Fruit fly (Drosophila melanogaster) whole organism, embryonic: ENCODE results near the gene CG4962.

Source experiments
- B-H2 ChIP-seq: fragments of 200-800 bp; sonication (Bioruptor generic); optimal IDR thresholded peaks from 2 replicates; lab custom pipeline; 2018; ENCODE audit warnings: missing biosample characterization, mild to moderate bottlenecking, missing genetic modification characterization
- C15 ChIP-seq: fragments of 200-800 bp; sonication (Bioruptor generic); IDR thresholded peaks from 3 replicates; pipeline ENCODE4 v1.3.6; 2022; ENCODE audit warnings: missing biosample characterization, missing genetic modification characterization
- CG10654 ChIP-seq: fragments of 200-800 bp; sonication (Bioruptor generic); optimal IDR thresholded peaks from 2 replicates; lab custom pipeline; 2016; ENCODE audit warnings: missing biosample characterization, missing genetic modification characterization
- CG10959 ChIP-seq: fragments of 200-800 bp; sonication (Bioruptor generic); IDR thresholded peaks from 2 replicates; pipeline ENCODE4 v1.3.6; 2022; ENCODE audit warnings: missing biosample characterization, missing genetic modification characterization
- CG10979 ChIP-seq: fragments of 200-800 bp; sonication (Bioruptor generic); optimal IDR thresholded peaks from 2 replicates; lab custom pipeline; 2018; ENCODE audit warnings: missing biosample characterization, mild to moderate bottlenecking, missing genetic modification characterization, moderate library complexity
- CG11398 ChIP-seq: fragments of 200-800 bp; sonication (Bioruptor generic); optimal IDR thresholded peaks from 2 replicates; lab custom pipeline; 2016; ENCODE audit warnings: missing biosample characterization, missing genetic modification characterization
- CG11695 ChIP-seq: fragments of 200-800 bp; sonication (Bioruptor generic); IDR thresholded peaks from 3 replicates; pipeline ENCODE4 v1.3.6; 2022; ENCODE audit warnings: missing biosample characterization, missing genetic modification characterization
- CG13287 ChIP-seq: fragments of 200-800 bp; sonication (Bioruptor generic); IDR thresholded peaks from 2 replicates; pipeline ENCODE4 v1.3.6; 2022; ENCODE audit warnings: missing biosample characterization, missing genetic modification characterization; ENCODE audit not compliant: partially characterized antibody
- CG13775 ChIP-seq: fragments of 200-800 bp; sonication (Bioruptor generic); optimal IDR thresholded peaks from 3 replicates; lab custom pipeline; 2017; ENCODE audit warnings: missing biosample characterization, mild to moderate bottlenecking, missing genetic modification characterization
- CG14667 ChIP-seq: fragments of 200-800 bp; sonication (Bioruptor generic); IDR thresholded peaks from 2 replicates; pipeline ENCODE4 v1.3.6; 2022; ENCODE audit warnings: missing biosample characterization, missing genetic modification characterization
- CG15479 ChIP-seq: fragments of 200-800 bp; sonication (Bioruptor generic); optimal IDR thresholded peaks from 3 replicates; lab custom pipeline; 2019; ENCODE audit warnings: missing biosample characterization, mild to moderate bottlenecking, missing genetic modification characterization, moderate library complexity
- CG16815 ChIP-seq: fragments of 200-800 bp; sonication (Bioruptor generic); optimal IDR thresholded peaks from 3 replicates; lab custom pipeline; 2017; ENCODE audit warnings: missing biosample characterization, mild to moderate bottlenecking, missing genetic modification characterization
- CG32532 ChIP-seq: fragments of 200-800 bp; sonication (Bioruptor generic); IDR thresholded peaks from 2 replicates; pipeline ENCODE4 v1.3.6; 2022; ENCODE audit warnings: missing biosample characterization, missing genetic modification characterization
- CG34422 ChIP-seq: fragments of 200-800 bp; sonication (Bioruptor generic); IDR thresholded peaks from 3 replicates; pipeline ENCODE4 v1.3.6; 2022; ENCODE audit warnings: missing biosample characterization, missing genetic modification characterization
- CG4328 ChIP-seq: fragments of 200-800 bp; sonication (Bioruptor generic); optimal IDR thresholded peaks from 3 replicates; lab custom pipeline; 2017; ENCODE audit warnings: missing biosample characterization, missing genetic modification reagents, missing genetic modification characterization
- CG4617 ChIP-seq: fragments of 200-800 bp; sonication (Bioruptor generic); optimal IDR thresholded peaks from 3 replicates; lab custom pipeline; 2016; ENCODE audit warnings: missing biosample characterization, missing genetic modification characterization, borderline replicate concordance
- CG4854 ChIP-seq: fragments of 200-800 bp; sonication (Bioruptor generic); optimal IDR thresholded peaks from 2 replicates; lab custom pipeline; 2016; ENCODE audit warnings: missing biosample characterization, missing genetic modification characterization, inconsistent platforms
- CG6654 ChIP-seq: fragments of 200-800 bp; sonication (Bioruptor generic); optimal IDR thresholded peaks from 2 replicates; lab custom pipeline; 2017; ENCODE audit warnings: missing biosample characterization, mild to moderate bottlenecking, missing genetic modification characterization
- CG8290 ChIP-seq, 3 experiments: fragments of 200-800 bp; sonication (Bioruptor generic); optimal IDR thresholded peaks; 2 replicates each; lab custom pipeline; 2016 to 2019; ENCODE audit warnings: missing biosample characterization in 3 of 3, missing genetic modification characterization in 3 of 3, mild to moderate bottlenecking in 2 of 3, moderate library complexity in 1 of 3
- CG8388 ChIP-seq: fragments of 200-800 bp; sonication (Bioruptor generic); optimal IDR thresholded peaks from 2 replicates; lab custom pipeline; 2019; ENCODE audit warnings: missing biosample characterization, mild to moderate bottlenecking, missing genetic modification characterization, moderate library complexity
- CG8765 ChIP-seq: fragments of 200-800 bp; sonication (Bioruptor generic); IDR thresholded peaks from 2 replicates; pipeline ENCODE4 v1.3.6; 2022; ENCODE audit warnings: missing biosample characterization, missing genetic modification characterization
- CG9817 ChIP-seq: fragments of 200-800 bp; sonication (Bioruptor generic); optimal IDR thresholded peaks from 2 replicates; lab custom pipeline; 2018; ENCODE audit warnings: missing biosample characterization, mild to moderate bottlenecking, missing genetic modification characterization, moderate library complexity
- CTCF ChIP-seq: fragments of 200-800 bp; sonication (Bioruptor generic); optimal IDR thresholded peaks from 2 replicates; lab custom pipeline; 2017; ENCODE audit warnings: missing biosample characterization, mild to moderate bottlenecking, missing genetic modification characterization, moderate library complexity
- D ChIP-seq, 2 experiments: fragments of 200-800 bp in 1 of 2; fragments of >200 bp in 1 of 2; sonication (Bioruptor generic) in 1 of 2; optimal IDR thresholded peaks; 2 replicates in 1 of 2; 3 replicates in 1 of 2; lab custom pipeline; 2017; ENCODE audit warnings: mild to moderate bottlenecking in 1 of 2, missing biosample characterization in 1 of 2, missing genetic modification characterization in 1 of 2, missing genetic modification reagents in 1 of 2
- Dfd ChIP-seq, 2 experiments: fragments of >200 bp; optimal IDR thresholded peaks; 2 replicates each; lab custom pipeline; 2017; ENCODE audit warnings: missing biosample characterization in 2 of 2, missing genetic modification characterization in 2 of 2
- Doc3 ChIP-seq: fragments of 200-800 bp; sonication (Bioruptor generic); IDR thresholded peaks from 3 replicates; pipeline ENCODE4 v1.3.6; 2022; ENCODE audit warnings: missing biosample characterization, missing genetic modification characterization; ENCODE audit not compliant: partially characterized antibody
- Ets65A ChIP-seq: fragments of 200-800 bp; sonication (Bioruptor generic); peaks from one replicate; lab custom pipeline; 2016; ENCODE audit warnings: missing biosample characterization, missing genetic modification characterization
- Fer1 ChIP-seq: fragments of 200-800 bp; sonication (Bioruptor generic); optimal IDR thresholded peaks from 2 replicates; lab custom pipeline; 2017; ENCODE audit warnings: missing biosample characterization, mild to moderate bottlenecking, missing genetic modification characterization
- Gsc ChIP-seq: fragments of 200-800 bp; sonication (Bioruptor generic); IDR thresholded peaks from 2 replicates; pipeline ENCODE4 v1.3.6; 2022; ENCODE audit warnings: missing biosample characterization, missing genetic modification characterization
- HLH4C ChIP-seq: fragments of 200-800 bp; sonication (Bioruptor generic); IDR thresholded peaks from 3 replicates; pipeline ENCODE4 v1.3.6; 2022; ENCODE audit warnings: missing biosample characterization, missing genetic modification characterization; ENCODE audit not compliant: partially characterized antibody
- Med ChIP-seq: fragments of 200-800 bp; sonication (Bioruptor generic); peaks from one replicate; lab custom pipeline; 2016; ENCODE audit warnings: missing biosample characterization, missing genetic modification characterization, mild to moderate bottlenecking, inconsistent platforms, moderate library complexity
- Oli ChIP-seq: fragments of 200-800 bp; sonication (Bioruptor generic); optimal IDR thresholded peaks from 2 replicates; lab custom pipeline; 2018; ENCODE audit warnings: missing biosample characterization, mild to moderate bottlenecking, missing genetic modification characterization, moderate library complexity
- Sin3A ChIP-seq: fragments of >200 bp; optimal IDR thresholded peaks from 2 replicates; lab custom pipeline; 2018
- TFAM ChIP-seq: fragments of 200-800 bp; sonication (Bioruptor generic); optimal IDR thresholded peaks from 2 replicates; lab custom pipeline; 2017; ENCODE audit warnings: missing biosample characterization, missing genetic modification characterization, inconsistent platforms
- Usf ChIP-seq: fragments of 200-800 bp; sonication (Bioruptor generic); optimal IDR thresholded peaks from 2 replicates; lab custom pipeline; 2017; ENCODE audit warnings: missing genotype, missing biosample characterization, missing genetic modification characterization
- Vsx1 ChIP-seq: fragments of 200-800 bp; sonication (Bioruptor generic); optimal IDR thresholded peaks from 2 replicates; lab custom pipeline; 2017; ENCODE audit warnings: missing biosample characterization, mild to moderate bottlenecking, missing genetic modification characterization, missing genetic modification reagents
- Xbp1 ChIP-seq: fragments of 200-800 bp; sonication (Bioruptor generic); optimal IDR thresholded peaks from 3 replicates; lab custom pipeline; 2016; ENCODE audit warnings: missing biosample characterization, mild to moderate bottlenecking, missing genetic modification characterization
- bsh ChIP-seq, 2 experiments: fragments of 200-800 bp; sonication (Bioruptor generic); optimal IDR thresholded peaks; 2 replicates each; lab custom pipeline; 2017 to 2018; ENCODE audit warnings: mild to moderate bottlenecking in 2 of 2, missing biosample characterization in 2 of 2, missing genetic modification characterization in 2 of 2, moderate library complexity in 1 of 2
- ci ChIP-seq: fragments of 200-800 bp; sonication (Bioruptor generic); IDR thresholded peaks from 3 replicates; pipeline ENCODE4 v1.3.6; 2022; ENCODE audit warnings: missing biosample characterization, missing genetic modification characterization
- cwo ChIP-seq: fragments of 200-800 bp; sonication (Bioruptor generic); optimal IDR thresholded peaks from 3 replicates; lab custom pipeline; 2017; ENCODE audit warnings: missing biosample characterization, missing genetic modification characterization, mild to moderate bottlenecking, moderate library complexity, missing genetic modification reagents
- dmrt99B ChIP-seq: fragments of 200-800 bp; sonication (Bioruptor generic); optimal IDR thresholded peaks from 2 replicates; lab custom pipeline; 2018; ENCODE audit warnings: missing biosample characterization, mild to moderate bottlenecking, missing genetic modification characterization, moderate library complexity
- gce ChIP-seq: fragments of 200-800 bp; sonication (Bioruptor generic); IDR thresholded peaks from 3 replicates; pipeline ENCODE4 v1.3.6; 2022; ENCODE audit warnings: missing biosample characterization, missing genetic modification characterization
- gcm2 ChIP-seq: fragments of 200-800 bp; sonication (Bioruptor generic); optimal IDR thresholded peaks from 2 replicates; lab custom pipeline; 2016; ENCODE audit warnings: missing biosample characterization, missing genetic modification characterization
- gfzf ChIP-seq: fragments of 200-800 bp; sonication (Bioruptor generic); optimal IDR thresholded peaks from 2 replicates; lab custom pipeline; 2016; ENCODE audit warnings: missing biosample characterization, mild to moderate bottlenecking, missing genetic modification characterization, moderate library complexity
- jumu ChIP-seq: fragments of 200-800 bp; sonication (Bioruptor generic); optimal IDR thresholded peaks from 3 replicates; lab custom pipeline; 2016; ENCODE audit warnings: missing biosample characterization, missing genetic modification characterization
- kay ChIP-seq: fragments of 200-800 bp; sonication (Bioruptor generic); optimal IDR thresholded peaks from 2 replicates; lab custom pipeline; 2016; ENCODE audit warnings: missing biosample characterization, missing genetic modification characterization
- lilli ChIP-seq: fragments of 200-800 bp; sonication (Bioruptor generic); optimal IDR thresholded peaks from 3 replicates; lab custom pipeline; 2016; ENCODE audit warnings: missing biosample characterization, missing genetic modification characterization
- pan ChIP-seq, 4 experiments: fragments of >200 bp in 3 of 4; fragments of 200-800 bp in 1 of 4; sonication (Bioruptor generic) in 1 of 4; optimal IDR thresholded peaks in 3 of 4; IDR thresholded peaks in 1 of 4; 2 replicates each; pipeline versions ENCODE4 v1.3.6 to Lab custom; 2017 to 2022; ENCODE audit warnings: missing biosample characterization in 2 of 4, missing genetic modification characterization in 2 of 4, mixed read lengths in 1 of 4
- peb ChIP-seq: fragments of 200-800 bp; sonication (Bioruptor generic); IDR thresholded peaks from 2 replicates; pipeline ENCODE4 v1.3.6; 2022; ENCODE audit warnings: missing biosample characterization, missing genetic modification characterization
- sd ChIP-seq: fragments of 200-800 bp; sonication (Bioruptor generic); optimal IDR thresholded peaks from 3 replicates; lab custom pipeline; 2018; ENCODE audit warnings: missing biosample characterization, mild to moderate bottlenecking, missing genetic modification characterization, moderate library complexity
- ssp ChIP-seq: fragments of 200-800 bp; sonication (Bioruptor generic); IDR thresholded peaks from 2 replicates; pipeline ENCODE4 v1.3.6; 2022; ENCODE audit warnings: missing biosample characterization, missing genetic modification characterization

CG4962 gene

dm6 chr3L:16327776-16328175 is 32.4 kb upstream of the CG4962 start, which contains the start of gene CG13038 (continued):
- TF ChIP-seq kay (GFP tag; lab: Kevin White, UChicago): no peak
- TF ChIP-seq gfzf (GFP tag; lab: Kevin White, UChicago): no peak
- no peak for TF ChIP-seq CG9817 (tag; lab: Kevin White, UChicago)
- peak; percentile 34 for TF ChIP-seq Med
- no peak for TF ChIP-seq CG10654 (GFP tag; lab: Kevin White, UChicago)
- no peak for TF ChIP-seq CG13775 (GFP tag; lab: Kevin White, UChicago)
- no peak for TF ChIP-seq dmrt99B (tag; lab: Kevin White, UChicago)
- no peak for TF ChIP-seq ssp (GFP tag; lab: Robert Waterston, UW)
- TF ChIP-seq CTCF (GFP tag; lab: Kevin White, UChicago): no peak
- TF ChIP-seq CG13287 (GFP tag; lab: Robert Waterston, UW): no peak
- no peak for TF ChIP-seq jumu (GFP tag; lab: Kevin White, UChicago)
- TF ChIP-seq Ets65A (GFP tag; lab: Kevin White, UChicago): peak; percentile 75
- no peak for TF ChIP-seq bsh (GFP tag; optimal IDR thresholded peaks at IDR 0.05; lab: Kevin White, UChicago)
- TF ChIP-seq Oli (tag; lab: Kevin White, UChicago): no peak
- no peak for TF ChIP-seq lilli (GFP tag; lab: Kevin White, UChicago)
- TF ChIP-seq CG10959 (GFP tag; lab: Robert Waterston, UW): no peak
- no peak for TF ChIP-seq cwo (GFP tag; lab: Kevin White, UChicago)
- TF ChIP-seq peb (GFP tag; lab: Robert Waterston, UW): no peak
- no peak for TF ChIP-seq TFAM (GFP tag; lab: Kevin White, UChicago)
- TF ChIP-seq Dfd (GFP tag; optimal IDR thresholded peaks at IDR 0.05; lab: Kevin White, UChicago): no peak
- no peak for TF ChIP-seq CG11695 (GFP tag; lab: Robert Waterston, UW)
- no peak for TF ChIP-seq CG4854 (GFP tag; lab: Kevin White, UChicago)
- TF ChIP-seq sd (tag; lab: Kevin White, UChicago): peak; percentile 26
- TF ChIP-seq CG8765 (GFP tag; lab: Robert Waterston, UW): no peak
- no peak for TF ChIP-seq CG6654 (GFP tag; lab: Kevin White, UChicago)
- no peak for TF ChIP-seq gce (GFP tag; lab: Robert Waterston, UW)
- no peak for TF ChIP-seq D (optimal IDR thresholded peaks at IDR 0.05; lab: Kevin White, UChicago)
- TF ChIP-seq D (GFP tag; optimal IDR thresholded peaks at IDR 0.05; lab: Kevin White, UChicago): no peak
- no peak for TF ChIP-seq CG4617 (GFP tag; lab: Kevin White, UChicago)
- TF ChIP-seq Vsx1: no peak
- no peak for TF ChIP-seq CG8388 (GFP tag; lab: Kevin White, UChicago)
- no peak for TF ChIP-seq B-H2 (GFP tag; lab: Kevin White, UChicago)
- no peak for TF ChIP-seq CG10979 (tag; lab: Kevin White, UChicago)
- no peak for TF ChIP-seq CG14667 (GFP tag; lab: Robert Waterston, UW)
- no peak for TF ChIP-seq Doc3 (GFP tag; lab: Robert Waterston, UW)
- TF ChIP-seq Usf: no peak
- no peak for TF ChIP-seq CG15479 (GFP tag; lab: Kevin White, UChicago)
- no peak for TF ChIP-seq Gsc
- TF ChIP-seq CG32532 (GFP tag; lab: Robert Waterston, UW): peak; percentile 48
- no peak for TF ChIP-seq CG4328 (GFP tag; lab: Kevin White, UChicago)
- 0 out of 3 replicates have a peak, but pooled peaks have one; percentile 19 for TF ChIP-seq ci (GFP tag; lab: Robert Waterston, UW)
- TF ChIP-seq gcm2 (GFP tag; lab: Kevin White, UChicago): no peak
- no peak for TF ChIP-seq CG16815 (GFP tag; lab: Kevin White, UChicago)
- TF ChIP-seq CG34422: no peak
- no peak for TF ChIP-seq pan (optimal IDR thresholded peaks at IDR 0.05; lab: Kevin White, UChicago)
- TF ChIP-seq pan (GFP tag; optimal IDR thresholded peaks at IDR 0.05 in 1 of 2, IDR thresholded peaks at IDR 0.05 in 1 of 2): peak in 1 of 2 experiments; percentile 9
- TF ChIP-seq C15: no peak
- no peak for TF ChIP-seq Xbp1 (GFP tag; lab: Kevin White, UChicago)
- no peak for TF ChIP-seq Fer1
- no peak for TF ChIP-seq CG11398 (GFP tag; lab: Kevin White, UChicago)
- TF ChIP-seq CG8290 (GFP tag; optimal IDR thresholded peaks at IDR 0.05; lab: Kevin White, UChicago): no peak
- TF ChIP-seq CG8290 (tag; optimal IDR thresholded peaks at IDR 0.05; lab: Kevin White, UChicago): peak in 1 of 2 experiments; percentile 40
- TF ChIP-seq HLH4C (GFP tag; lab: Robert Waterston, UW): no peak
- no peak for TF ChIP-seq Sin3A (lab: Kevin White, UChicago)
